Fruit fly (Drosophila melanogaster): ENCODE measurements around the gene Npc2e.
A peak's percentile ranks its signal among the peaks of the same experiment; 100 is the strongest.

Gene Npc2e

DNA sequence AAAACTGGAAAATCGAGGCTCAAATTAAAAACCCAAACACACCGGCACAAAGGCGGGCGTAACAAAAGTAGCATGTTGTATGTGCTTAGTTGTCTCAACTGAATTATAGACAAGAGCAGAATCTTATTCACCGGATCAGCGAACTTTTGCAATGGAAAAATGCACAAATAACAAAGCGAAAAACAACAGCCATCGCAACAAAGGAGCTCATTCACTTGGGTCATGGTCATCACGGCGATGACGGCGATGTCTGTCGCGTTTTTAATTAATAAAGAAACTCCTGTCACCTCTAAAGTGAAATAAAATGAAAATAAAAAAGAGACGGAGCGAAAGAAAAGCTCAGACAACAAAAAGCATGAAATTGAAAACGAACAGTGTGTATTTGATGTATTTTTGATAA, 13.9 kb upstream of the Npc2e start:
- TF ChIP-seq toy (GFP tag; IDR thresholded peaks at IDR 0.05) (no peak), CG16863 (GFP tag; optimal IDR thresholded peaks at IDR 0.05) (no peak), CG15601 (tag; optimal IDR thresholded peaks at IDR 0.05) (no peak), CG5953 (GFP tag; IDR thresholded peaks at IDR 0.05) (no peak), CG12659 (GFP tag; optimal IDR thresholded peaks at IDR 0.05) (no peak), Atf3 (GFP tag; optimal IDR thresholded peaks at IDR 0.05) (no peak), schlank (tag; optimal IDR thresholded peaks at IDR 0.05) (no peak), CG10979 (tag; optimal IDR thresholded peaks at IDR 0.05) (no peak), trem (tag; optimal IDR thresholded peaks at IDR 0.05) (no peak), Dfd (GFP tag; optimal IDR thresholded peaks at IDR 0.05) (no peak), BEAF-32 (GFP tag; optimal IDR thresholded peaks at IDR 0.05) (no peak)

DNA sequence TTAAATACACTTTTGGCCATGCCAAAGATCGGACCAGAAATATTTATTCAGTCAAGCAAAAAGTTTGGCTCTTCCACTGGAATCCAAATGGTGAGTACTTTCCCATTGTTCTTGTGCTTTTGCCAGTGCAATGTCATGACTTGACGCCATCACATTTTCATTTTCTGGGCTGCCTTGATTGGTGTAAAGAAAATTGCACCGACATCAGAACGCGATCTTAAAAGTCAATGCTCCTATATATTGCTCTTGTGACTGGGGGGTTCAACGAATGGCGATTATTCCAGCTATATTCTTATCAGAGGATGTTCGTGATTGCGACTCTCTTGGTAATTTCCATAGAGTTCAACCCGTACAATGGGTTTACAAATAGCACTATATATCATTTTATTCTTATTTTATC, 12.6 kb upstream of the Npc2e start:
- no peak for TF ChIP-seq pzg (GFP tag; optimal IDR thresholded peaks at IDR 0.05)
- no peak for TF ChIP-seq CG10565 (GFP tag; optimal IDR thresholded peaks at IDR 0.05)
- no peak for TF ChIP-seq slbo (GFP tag; IDR thresholded peaks at IDR 0.05)
- no peak for TF ChIP-seq repo (GFP tag; optimal IDR thresholded peaks at IDR 0.05)
- no peak for TF ChIP-seq CG15269 (tag; optimal IDR thresholded peaks at IDR 0.05)
- no peak for TF ChIP-seq pros (GFP tag; optimal IDR thresholded peaks at IDR 0.05)
- TF ChIP-seq Rfx (GFP tag; IDR thresholded peaks at IDR 0.05), result no peak
- no peak for TF ChIP-seq CG11247 (GFP tag; IDR thresholded peaks at IDR 0.05)
- no peak for TF ChIP-seq Mes4 (GFP tag; optimal IDR thresholded peaks at IDR 0.05)

DNA sequence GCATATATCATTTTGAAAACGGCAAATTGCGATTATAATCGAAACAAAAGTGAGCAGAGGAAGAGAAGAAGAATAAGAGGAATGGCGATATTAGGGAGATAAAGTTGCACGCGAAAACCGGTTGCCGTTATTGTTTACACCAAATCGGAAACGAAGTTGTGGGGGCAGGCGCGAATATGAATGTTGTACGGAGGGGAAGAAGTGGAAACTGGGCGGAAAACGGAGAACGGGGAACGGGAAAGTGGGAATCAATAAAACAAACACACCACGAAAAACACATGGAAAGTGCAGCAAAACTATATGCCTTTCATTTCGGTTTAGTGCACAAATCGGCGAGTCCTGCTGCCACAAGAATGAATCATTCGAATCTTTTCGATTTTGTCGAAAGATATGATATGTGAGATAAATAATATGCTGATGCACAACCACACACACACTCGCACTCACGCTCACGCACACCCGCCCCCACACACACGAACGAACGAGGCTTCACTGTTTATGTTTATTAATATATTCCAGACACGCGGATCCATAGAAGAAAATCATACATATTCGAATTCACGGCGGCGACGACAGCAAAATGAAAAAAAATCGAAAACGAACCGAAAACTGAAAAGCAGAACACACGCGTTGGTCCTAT, 11.0 kb upstream of the Npc2e start:
- no peak for TF ChIP-seq CG4424 (GFP tag; optimal IDR thresholded peaks at IDR 0.05)
- peak; percentile 10; the same call in 1 of the 2 replicates for TF ChIP-seq nerfin-2 (GFP tag; IDR thresholded peaks at IDR 0.05; ENCODE audit: partially characterized antibody)
- TF ChIP-seq CG33213 (GFP tag; optimal IDR thresholded peaks at IDR 0.05), result no peak
- TF ChIP-seq GATAe (GFP tag; conservative IDR thresholded peaks at IDR 0.05), result no peak
- peak; percentile 70 for TF ChIP-seq cg (GFP tag; optimal IDR thresholded peaks at IDR 0.05)
- no peak for TF ChIP-seq bsh (GFP tag; optimal IDR thresholded peaks at IDR 0.05)
- no peak for TF ChIP-seq CG34376 (GFP tag; optimal IDR thresholded peaks at IDR 0.05)
- no peak for TF ChIP-seq CG15601 (tag; optimal IDR thresholded peaks at IDR 0.05)
- peak; percentile 89 for TF ChIP-seq sr (GFP tag; IDR thresholded peaks at IDR 0.05)
- TF ChIP-seq cwo (GFP tag; optimal IDR thresholded peaks at IDR 0.05), result no peak
- TF ChIP-seq CG18599 (GFP tag; optimal IDR thresholded peaks at IDR 0.05), result no peak
- no peak for TF ChIP-seq CG3163 (GFP tag; optimal IDR thresholded peaks at IDR 0.05)
- no peak for TF ChIP-seq tap (tag; optimal IDR thresholded peaks at IDR 0.05)
- TF ChIP-seq crol (GFP tag; IDR thresholded peaks at IDR 0.05), result peak; percentile 80
- TF ChIP-seq Neu2 (GFP tag; optimal IDR thresholded peaks at IDR 0.05; ENCODE audit: borderline replicate concordance), result no peak
- TF ChIP-seq grau (tag; optimal IDR thresholded peaks at IDR 0.05), result no peak
- no peak for TF ChIP-seq ems (GFP tag; optimal IDR thresholded peaks at IDR 0.05)
- no peak for TF ChIP-seq CG6175 (GFP tag; IDR thresholded peaks at IDR 0.05)
- TF ChIP-seq bab2 (GFP tag; optimal IDR thresholded peaks at IDR 0.05), result no peak
- no peak for TF ChIP-seq sens (GFP tag)
- TF ChIP-seq tna (GFP tag; IDR thresholded peaks at IDR 0.05; ENCODE audit: partially characterized antibody), result 0 out of 2 replicates have a peak, but pooled peaks have one; percentile 10
- TF ChIP-seq CG10565 (GFP tag; optimal IDR thresholded peaks at IDR 0.05), result no peak
- TF ChIP-seq Jarid2 (GFP tag; optimal IDR thresholded peaks at IDR 0.05), result no peak
- peak; percentile 3 for TF ChIP-seq grn (GFP tag; optimal IDR thresholded peaks at IDR 0.05)
- TF ChIP-seq CG8290 (GFP tag; optimal IDR thresholded peaks at IDR 0.05), result no peak
- no peak for TF ChIP-seq CG8290 (tag; optimal IDR thresholded peaks at IDR 0.05)
- TF ChIP-seq onecut (GFP tag; IDR thresholded peaks at IDR 0.05), result peak; percentile 66
- TF ChIP-seq ham (GFP tag; IDR thresholded peaks at IDR 0.05), result no peak
